Fruit fly (Drosophila melanogaster) whole organism, embryonic: ENCODE results near the gene Ir94g.

Experiments used
- Antp ChIP-seq: fragments of 200-800 bp; sonication (Bioruptor generic); optimal IDR thresholded peaks from 3 replicates; lab custom pipeline; 2016; ENCODE audit warnings: missing biosample characterization, missing genetic modification characterization
- Awh ChIP-seq: fragments of 200-800 bp; sonication (Bioruptor generic); IDR thresholded peaks from 2 replicates; pipeline ENCODE4, ENCODE4 v1.3.6; 2022; ENCODE audit warnings: missing biosample characterization, missing genetic modification characterization
- B-H2 ChIP-seq: fragments of 200-800 bp; sonication (Bioruptor generic); optimal IDR thresholded peaks from 2 replicates; lab custom pipeline; 2018; ENCODE audit warnings: missing biosample characterization, mild to moderate bottlenecking, missing genetic modification characterization
- Blimp-1 ChIP-seq: fragments of 200-800 bp; sonication (Bioruptor generic); optimal IDR thresholded peaks from 3 replicates; lab custom pipeline; 2018; ENCODE audit warnings: missing biosample characterization, missing genetic modification characterization, mild to moderate bottlenecking, moderate library complexity, missing genetic modification reagents
- CG10654 ChIP-seq: fragments of 200-800 bp; sonication (Bioruptor generic); optimal IDR thresholded peaks from 2 replicates; lab custom pipeline; 2016; ENCODE audit warnings: missing biosample characterization, missing genetic modification characterization
- CG11560 ChIP-seq: fragments of 200-800 bp; sonication (Bioruptor generic); IDR thresholded peaks from 3 replicates; pipeline ENCODE4 v1.3.6; 2022; ENCODE audit warnings: missing biosample characterization, missing genetic modification characterization
- CG12071 ChIP-seq: fragments of 200-800 bp; sonication (Bioruptor generic); optimal IDR thresholded peaks from 3 replicates; lab custom pipeline; 2018; ENCODE audit warnings: missing biosample characterization, mild to moderate bottlenecking, missing genetic modification characterization
- CG13624 ChIP-seq: fragments of 200-800 bp; sonication (Bioruptor generic); optimal IDR thresholded peaks from 2 replicates; lab custom pipeline; 2016; ENCODE audit warnings: missing biosample characterization, missing genetic modification characterization
- CG1529 ChIP-seq: fragments of 200-800 bp; sonication (Bioruptor generic); optimal IDR thresholded peaks from 3 replicates; lab custom pipeline; 2018; ENCODE audit warnings: missing biosample characterization, missing genetic modification characterization
- CG1792 ChIP-seq: fragments of 200-800 bp; sonication (Bioruptor generic); optimal IDR thresholded peaks from 2 replicates; lab custom pipeline; 2016; ENCODE audit warnings: missing biosample characterization, missing genetic modification characterization
- CG2116 ChIP-seq: fragments of 200-800 bp; sonication (Bioruptor generic); optimal IDR thresholded peaks from 3 replicates; lab custom pipeline; 2018; ENCODE audit warnings: missing biosample characterization, mild to moderate bottlenecking, missing genetic modification characterization
- CG2120 ChIP-seq: fragments of 200-800 bp; sonication (Bioruptor generic); optimal IDR thresholded peaks from 3 replicates; lab custom pipeline; 2016; ENCODE audit warnings: missing biosample characterization, missing genetic modification characterization
- CG2875 ChIP-seq: fragments of 200-800 bp; sonication (Bioruptor generic); optimal IDR thresholded peaks from 2 replicates; lab custom pipeline; 2017; ENCODE audit warnings: missing biosample characterization, mild to moderate bottlenecking, missing genetic modification characterization, missing genetic modification reagents
- CG34376 ChIP-seq: fragments of 200-800 bp; sonication (Bioruptor generic); optimal IDR thresholded peaks from 2 replicates; lab custom pipeline; 2018; ENCODE audit warnings: missing biosample characterization, mild to moderate bottlenecking, missing genetic modification characterization
- CG4404 ChIP-seq: fragments of 200-800 bp; sonication (Bioruptor generic); IDR thresholded peaks from 2 replicates; pipeline ENCODE4 v1.3.6; 2022; ENCODE audit warnings: missing biosample characterization, missing genetic modification characterization
- CG4617 ChIP-seq: fragments of 200-800 bp; sonication (Bioruptor generic); optimal IDR thresholded peaks from 3 replicates; lab custom pipeline; 2016; ENCODE audit warnings: missing biosample characterization, missing genetic modification characterization, borderline replicate concordance
- CG8281 ChIP-seq: fragments of 200-800 bp; sonication (Bioruptor generic); optimal IDR thresholded peaks from 2 replicates; lab custom pipeline; 2018; ENCODE audit warnings: missing biosample characterization, mild to moderate bottlenecking, missing genetic modification characterization, moderate library complexity
- CG8765 ChIP-seq: fragments of 200-800 bp; sonication (Bioruptor generic); IDR thresholded peaks from 2 replicates; pipeline ENCODE4 v1.3.6; 2022; ENCODE audit warnings: missing biosample characterization, missing genetic modification characterization
- CG8944 ChIP-seq: fragments of 200-800 bp; sonication (Bioruptor generic); optimal IDR thresholded peaks from 3 replicates; lab custom pipeline; 2016; ENCODE audit warnings: missing biosample characterization, missing genetic modification characterization
- CoRest ChIP-seq: fragments of 200-800 bp; sonication (Bioruptor generic); optimal IDR thresholded peaks from 3 replicates; lab custom pipeline; 2018; ENCODE audit warnings: missing biosample characterization, mild to moderate bottlenecking, missing genetic modification characterization, moderate library complexity
- Dll ChIP-seq: fragments of 200-800 bp; sonication (Bioruptor generic); IDR thresholded peaks from 4 replicates; pipeline ENCODE4 v1.3.6; 2022; ENCODE audit warnings: missing biosample characterization, missing genetic modification characterization; ENCODE audit not compliant: partially characterized antibody
- Fer1 ChIP-seq: fragments of 200-800 bp; sonication (Bioruptor generic); optimal IDR thresholded peaks from 2 replicates; lab custom pipeline; 2017; ENCODE audit warnings: missing biosample characterization, mild to moderate bottlenecking, missing genetic modification characterization
- GATAe ChIP-seq: fragments of 200-800 bp; sonication (Bioruptor generic); conservative IDR thresholded peaks from 2 replicates; pipeline ENCODE4 v1.3.6; 2022; ENCODE audit warnings: missing biosample characterization, missing genetic modification characterization
- HHEX ChIP-seq: fragments of 200-800 bp; sonication (Bioruptor generic); optimal IDR thresholded peaks from 3 replicates; lab custom pipeline; 2017; ENCODE audit warnings: missing biosample characterization, mild to moderate bottlenecking, missing genetic modification characterization, missing genetic modification reagents
- HmgZ ChIP-seq: fragments of 200-800 bp; sonication (Bioruptor generic); optimal IDR thresholded peaks from 2 replicates; lab custom pipeline; 2018; ENCODE audit warnings: missing biosample characterization, mild to moderate bottlenecking, missing genetic modification characterization
- MBD-R2 ChIP-seq: fragments of 200-800 bp; sonication (Bioruptor generic); IDR thresholded peaks from 2 replicates; pipeline ENCODE4 v1.3.6; 2022; ENCODE audit warnings: missing biosample characterization, missing genetic modification characterization
- Poxn ChIP-seq: fragments of 200-800 bp; sonication (Bioruptor generic); IDR thresholded peaks from 2 replicates; pipeline ENCODE4 v1.3.6; 2022; ENCODE audit warnings: missing biosample characterization, missing genetic modification characterization
- Six4 ChIP-seq: fragments of 200-800 bp; sonication (Bioruptor generic); optimal IDR thresholded peaks from 2 replicates; lab custom pipeline; 2016; ENCODE audit warnings: missing biosample characterization, missing genetic modification characterization
- Tbp ChIP-seq: fragments of >200 bp; optimal IDR thresholded peaks from 2 replicates; lab custom pipeline; 2018; ENCODE audit warnings: missing biosample characterization, missing genetic modification characterization
- aop ChIP-seq: fragments of 200-800 bp; sonication (Bioruptor generic); IDR thresholded peaks from 2 replicates; pipeline ENCODE4 v1.3.6; 2022; ENCODE audit warnings: missing biosample characterization, missing genetic modification characterization
- bcd ChIP-seq: fragments of 200-800 bp; sonication (Bioruptor generic); optimal IDR thresholded peaks from 2 replicates; lab custom pipeline; 2017; ENCODE audit warnings: missing biosample characterization, mild to moderate bottlenecking, missing genetic modification characterization
- caup ChIP-seq: fragments of 200-800 bp; sonication (Bioruptor generic); optimal IDR thresholded peaks from 3 replicates; lab custom pipeline; 2017; ENCODE audit warnings: missing biosample characterization, mild to moderate bottlenecking, missing genetic modification characterization, moderate library complexity; ENCODE audit not compliant: severe bottlenecking
- da ChIP-seq: fragments of 200-800 bp; sonication (Bioruptor generic); optimal IDR thresholded peaks from 2 replicates; lab custom pipeline; 2016; ENCODE audit warnings: missing biosample characterization, missing genetic modification characterization
- exex ChIP-seq: fragments of 200-800 bp; sonication (Bioruptor generic); optimal IDR thresholded peaks from 4 replicates; lab custom pipeline; 2018; ENCODE audit warnings: missing biosample characterization, mild to moderate bottlenecking, missing genetic modification characterization, moderate library complexity
- grau ChIP-seq: fragments of 200-800 bp; optimal IDR thresholded peaks from 3 replicates; lab custom pipeline; 2019; ENCODE audit warnings: missing biosample characterization, mild to moderate bottlenecking, missing genetic modification characterization, moderate library complexity
- kni ChIP-seq: fragments of 200-800 bp; sonication (Bioruptor generic); optimal IDR thresholded peaks from 3 replicates; lab custom pipeline; 2017; ENCODE audit warnings: mild to moderate bottlenecking, missing biosample characterization, missing genetic modification reagents, missing genetic modification characterization
- lab ChIP-seq: fragments of 200-800 bp; sonication (Bioruptor generic); optimal IDR thresholded peaks from 3 replicates; lab custom pipeline; 2017; ENCODE audit warnings: missing biosample characterization, missing genetic modification characterization, mild to moderate bottlenecking, moderate library complexity, missing genetic modification reagents
- nom ChIP-seq: fragments of 200-800 bp; sonication (Bioruptor generic); optimal IDR thresholded peaks from 2 replicates; lab custom pipeline; 2017; ENCODE audit warnings: missing biosample characterization, missing genetic modification characterization, mild to moderate bottlenecking, moderate library complexity, missing genetic modification reagents
- org-1 ChIP-seq: fragments of 200-800 bp; sonication (Bioruptor generic); optimal IDR thresholded peaks from 2 replicates; lab custom pipeline; 2017; ENCODE audit warnings: missing biosample characterization, missing genetic modification characterization
- phol ChIP-seq: fragments of 200-800 bp; sonication (Bioruptor generic); optimal IDR thresholded peaks from 3 replicates; lab custom pipeline; 2018; ENCODE audit warnings: missing biosample characterization, mild to moderate bottlenecking, missing genetic modification characterization, moderate library complexity
- pzg ChIP-seq: fragments of 200-800 bp; sonication (Bioruptor generic); optimal IDR thresholded peaks from 3 replicates; lab custom pipeline; 2018; ENCODE audit warnings: missing biosample characterization, mild to moderate bottlenecking, missing genetic modification characterization, moderate library complexity
- salm ChIP-seq: fragments of 200-800 bp; sonication (Bioruptor generic); optimal IDR thresholded peaks from 2 replicates; lab custom pipeline; 2018; ENCODE audit warnings: missing biosample characterization, mild to moderate bottlenecking, missing genetic modification characterization
- sd ChIP-seq: fragments of 200-800 bp; sonication (Bioruptor generic); optimal IDR thresholded peaks from 3 replicates; lab custom pipeline; 2018; ENCODE audit warnings: missing biosample characterization, mild to moderate bottlenecking, missing genetic modification characterization, moderate library complexity
- sisA ChIP-seq: fragments of 200-800 bp; sonication (Bioruptor generic); IDR thresholded peaks from 2 replicates; pipeline ENCODE4 v1.3.6; 2022; ENCODE audit warnings: missing biosample characterization, missing genetic modification characterization
- sna ChIP-seq: fragments of 200-800 bp; sonication (Bioruptor generic); IDR thresholded peaks from 2 replicates; pipeline ENCODE4 v1.3.6; 2022; ENCODE audit warnings: missing biosample characterization, missing genetic modification characterization; ENCODE audit not compliant: partially characterized antibody
- ssp ChIP-seq: fragments of 200-800 bp; sonication (Bioruptor generic); IDR thresholded peaks from 2 replicates; pipeline ENCODE4 v1.3.6; 2022; ENCODE audit warnings: missing biosample characterization, missing genetic modification characterization
- sug ChIP-seq: fragments of 200-800 bp; optimal IDR thresholded peaks from 2 replicates; lab custom pipeline; 2019; ENCODE audit warnings: missing biosample characterization, mild to moderate bottlenecking, missing genetic modification characterization, moderate library complexity
- tup ChIP-seq: fragments of 200-800 bp; sonication (Bioruptor generic); optimal IDR thresholded peaks from 2 replicates; lab custom pipeline; 2016; ENCODE audit warnings: missing biosample characterization, mild to moderate bottlenecking, missing genetic modification characterization, moderate library complexity
- tx ChIP-seq: fragments of 200-800 bp; sonication (Bioruptor generic); optimal IDR thresholded peaks from 2 replicates; lab custom pipeline; 2016; ENCODE audit warnings: missing biosample characterization, missing genetic modification characterization
- vfl ChIP-seq: fragments of 200-800 bp; sonication (Bioruptor generic); optimal IDR thresholded peaks from 2 replicates; lab custom pipeline; 2016; ENCODE audit warnings: missing biosample characterization, missing genetic modification characterization
- wdn ChIP-seq: fragments of 200-800 bp; sonication (Bioruptor generic); IDR thresholded peaks from 2 replicates; pipeline ENCODE4 v1.3.6; 2022; ENCODE audit warnings: missing biosample characterization, missing genetic modification characterization

The Ir94g gene

DNA sequence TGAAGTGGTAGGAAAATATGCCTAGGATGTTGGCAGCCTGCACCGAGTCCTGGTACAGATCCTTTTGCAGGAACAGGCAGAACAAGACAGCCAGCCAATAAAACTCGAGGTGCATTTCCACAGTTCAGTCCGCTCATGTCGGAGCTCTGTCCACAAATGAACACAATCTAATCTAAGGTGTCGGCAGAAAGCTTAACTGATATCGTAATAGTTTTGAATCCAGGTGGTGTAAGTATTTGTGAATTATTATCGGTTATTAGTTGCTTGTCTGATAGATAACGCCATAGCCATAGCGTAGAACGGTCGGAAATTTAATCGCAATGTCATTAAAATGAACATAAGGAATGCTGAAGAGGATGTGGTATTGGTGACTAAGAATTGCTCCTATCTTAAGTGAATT is 50.9 kb downstream of the Ir94g start, which contains the start of gene Ugt303B3 (continued):
- peak; percentile 7 for TF ChIP-seq CG12071
- TF ChIP-seq Blimp-1 (GFP tag; lab: Kevin White, UChicago), result no peak
- TF ChIP-seq CG11560 (tag; lab: Robert Waterston, UW), result no peak
- TF ChIP-seq CG4617 (GFP tag; lab: Kevin White, UChicago), result no peak
- no peak for TF ChIP-seq CG8765 (GFP tag; lab: Robert Waterston, UW)
- TF ChIP-seq CG34376 (GFP tag; lab: Kevin White, UChicago), result peak; percentile 90
- TF ChIP-seq salm (tag; lab: Kevin White, UChicago), result peak; percentile 68
- TF ChIP-seq lab (GFP tag; lab: Kevin White, UChicago), result peak; percentile 52
- no peak for TF ChIP-seq tx
- TF ChIP-seq MBD-R2, result no peak
- TF ChIP-seq pzg (GFP tag; lab: Kevin White, UChicago), result no peak
- TF ChIP-seq Poxn, result no peak
- TF ChIP-seq CoRest (tag; lab: Kevin White, UChicago), result no peak
- no peak for TF ChIP-seq CG1792 (GFP tag; lab: Kevin White, UChicago)
- TF ChIP-seq bcd, result no peak
- TF ChIP-seq CG2120 (GFP tag; lab: Kevin White, UChicago), result no peak
- no peak for TF ChIP-seq aop (GFP tag; lab: Robert Waterston, UW)
- no peak for TF ChIP-seq ssp (GFP tag; lab: Robert Waterston, UW)
- peak; percentile 24 for TF ChIP-seq HmgZ (tag; lab: Kevin White, UChicago)
- TF ChIP-seq CG1529, result no peak
- no peak for TF ChIP-seq grau (tag; lab: Kevin White, UChicago)
- TF ChIP-seq Dll (GFP tag; lab: Robert Waterston, UW), result no peak
- TF ChIP-seq Fer1 (GFP tag; lab: Kevin White, UChicago), result no peak
- TF ChIP-seq CG4404, result 0 out of 2 replicates have a peak, but pooled peaks have one; percentile 8
- no peak for TF ChIP-seq kni
- TF ChIP-seq sd (tag; lab: Kevin White, UChicago), result peak; percentile 94
- TF ChIP-seq CG2116 (GFP tag; lab: Kevin White, UChicago), result no peak
- no peak for TF ChIP-seq sisA
- TF ChIP-seq wdn, result no peak
- no peak for TF ChIP-seq Awh (GFP tag; lab: Robert Waterston, UW)
- TF ChIP-seq CG8944 (GFP tag; lab: Kevin White, UChicago), result no peak
- TF ChIP-seq CG10654 (GFP tag; lab: Kevin White, UChicago), result no peak
- TF ChIP-seq sna (GFP tag; lab: Robert Waterston, UW), result no peak
- peak; percentile 93 for TF ChIP-seq GATAe (GFP tag; lab: Robert Waterston, UW)
- TF ChIP-seq sug (tag; lab: Kevin White, UChicago), result peak; percentile 55
- no peak for TF ChIP-seq org-1 (GFP tag; lab: Kevin White, UChicago)
- TF ChIP-seq HHEX (GFP tag; lab: Kevin White, UChicago), result no peak
- no peak for TF ChIP-seq phol (tag; lab: Kevin White, UChicago)
- peak; percentile 18 for TF ChIP-seq B-H2 (GFP tag; lab: Kevin White, UChicago)
- TF ChIP-seq CG2875, result no peak
- no peak for TF ChIP-seq Tbp (GFP tag; lab: Kevin White, UChicago)
- TF ChIP-seq nom (GFP tag; lab: Kevin White, UChicago), result no peak
- no peak for TF ChIP-seq tup
- peak; percentile 46 for TF ChIP-seq caup (GFP tag; lab: Kevin White, UChicago)
- no peak for TF ChIP-seq da (GFP tag; lab: Kevin White, UChicago)
- TF ChIP-seq Antp (GFP tag; lab: Kevin White, UChicago), result no peak
- TF ChIP-seq CG13624 (GFP tag; lab: Kevin White, UChicago), result no peak
- TF ChIP-seq exex (tag; lab: Kevin White, UChicago), result peak; percentile 97
- TF ChIP-seq CG8281 (tag; lab: Kevin White, UChicago), result no peak
- no peak for TF ChIP-seq Six4
- TF ChIP-seq vfl (GFP tag; lab: Kevin White, UChicago), result no peak
